Worm (Caenorhabditis elegans) whole organism, young adult: ENCODE results near the gene T06C12.9.

Experiments used
- B0019.2 ChIP-seq: fragments of 200-800 bp; sonication (Bioruptor generic); conservative IDR thresholded peaks from 2 replicates; pipeline ENCODE4 v1.3.6; 2022; ENCODE audit warnings: missing genetic modification reagents, missing genetic modification characterization, missing compliant biosample characterization
- ama-1 ChIP-seq, 3 experiments: fragments of 150-350 bp in 1 of 3; sonication (generic microtip) in 2 of 3; optimal IDR thresholded peaks; 2 replicates each; lab custom pipeline; 2014 to 2018; ENCODE audit warnings: missing biosample characterization in 2 of 3, missing genetic modification characterization in 2 of 3, missing genetic modification reagents in 2 of 3
- pha-4 ChIP-seq: fragments of 150-350 bp; sonication (generic microtip); optimal IDR thresholded peaks from 2 replicates; lab custom pipeline; 2014; ENCODE audit warnings: missing biosample characterization, missing genetic modification reagents, missing genetic modification characterization
- unc-62 ChIP-seq: fragments of 150-350 bp; optimal IDR thresholded peaks from 2 replicates; lab custom pipeline; 2014; ENCODE audit warnings: missing biosample characterization, missing genetic modification reagents, missing genetic modification characterization
- zim-3 ChIP-seq: sonication (generic microtip); optimal IDR thresholded peaks from 2 replicates; lab custom pipeline; 2017; ENCODE audit warnings: mild to moderate bottlenecking, missing genetic modification characterization, moderate library complexity, missing compliant biosample characterization
- ztf-3 ChIP-seq: fragments of 200-800 bp; sonication (Bioruptor generic); optimal IDR thresholded peaks from 2 replicates; lab custom pipeline; 2018; ENCODE audit warnings: mild to moderate bottlenecking, missing genetic modification characterization, missing compliant biosample characterization

DNA sequence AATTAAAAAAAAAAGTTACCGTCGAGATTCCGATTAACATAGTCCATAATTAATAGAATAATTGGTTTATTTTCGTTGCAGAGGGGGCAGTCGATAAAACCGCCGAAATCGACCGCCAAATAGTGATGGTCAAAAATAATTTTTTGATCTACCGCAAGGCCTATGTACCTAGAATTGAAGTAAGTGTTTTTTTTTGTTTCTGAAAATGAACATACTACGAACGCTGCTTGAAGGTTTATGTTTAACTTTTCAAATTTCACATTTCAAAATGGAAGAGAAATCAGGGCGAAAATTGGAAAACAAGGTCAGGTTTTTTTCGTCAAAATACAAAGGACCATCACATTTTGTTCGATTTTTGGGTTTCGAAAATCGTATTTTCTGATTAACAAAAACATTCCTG lies 42.5 kb upstream of the T06C12.9 start, which contains the start of gene pzf-1:
- no peak for TF ChIP-seq ama-1 (optimal IDR thresholded peaks at IDR 0.05; lab: Kevin White, UChicago)
- no peak for TF ChIP-seq ama-1 (GFP tag; optimal IDR thresholded peaks at IDR 0.05; lab: Kevin White, UChicago)
- TF ChIP-seq unc-62 (GFP tag; lab: Kevin White, UChicago) = no peak
- no peak for TF ChIP-seq zim-3
- no peak for TF ChIP-seq pha-4 (tag; lab: Kevin White, UChicago)
- no peak for TF ChIP-seq B0019.2 (GFP tag; lab: Robert Waterston, UW)
- no peak for TF ChIP-seq ztf-3 (GFP tag; lab: Kevin White, UChicago)
